Worm (Caenorhabditis elegans): Measurements from ENCODE around the gene T03F7.5.

ce11 chrV:11282272-11282671 is 16.3 kb downstream of the T03F7.5 start, which contains the start of gene gly-20:
- no peak for TF ChIP-seq nhr-11 (tag; optimal IDR thresholded peaks at IDR 0.05)
- TF ChIP-seq zag-1 (tag; optimal IDR thresholded peaks at IDR 0.05): no peak
